Fruit fly (Drosophila melanogaster): ENCODE data around the gene CG4998.

CG4998 gene

DNA sequence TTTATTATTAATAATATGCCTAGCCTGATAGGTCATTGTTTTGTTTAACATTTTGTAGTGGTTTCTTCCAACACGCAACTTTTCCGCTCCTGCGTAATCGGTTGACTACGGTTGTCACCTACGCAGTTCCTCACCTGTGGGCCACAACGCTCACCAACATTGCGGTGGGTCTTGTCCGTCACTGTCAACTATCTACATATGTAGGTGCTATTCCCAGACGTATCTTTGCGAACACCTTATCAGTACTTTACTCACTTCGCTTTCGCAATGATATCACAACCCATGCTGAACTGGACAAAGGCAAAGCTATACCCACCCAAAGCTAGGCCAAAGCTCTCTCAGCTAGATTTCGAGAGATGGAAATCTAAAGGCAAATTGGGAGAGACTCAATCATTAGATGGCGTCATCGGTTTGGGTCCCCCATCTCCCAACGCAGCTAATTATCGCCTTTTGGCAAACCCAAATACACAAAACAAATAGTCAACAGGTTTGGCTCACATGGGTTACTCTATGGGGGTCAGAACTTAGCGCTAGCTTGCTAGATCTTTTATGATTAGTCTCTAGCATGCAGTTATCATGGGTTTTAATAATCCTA lies 17.5 kb downstream of the CG4998 start:
- no peak for TF ChIP-seq sage (GFP tag; optimal IDR thresholded peaks at IDR 0.05)
- TF ChIP-seq tai (GFP tag; optimal IDR thresholded peaks at IDR 0.05): no peak
- peak; percentile 27 for TF ChIP-seq Dif (GFP tag; optimal IDR thresholded peaks at IDR 0.05; ENCODE audit: partially characterized antibody)
- peak; percentile 84 for TF ChIP-seq Vsx2 (GFP tag; optimal IDR thresholded peaks at IDR 0.05; ENCODE audit: partially characterized antibody)
- no peak for TF ChIP-seq dmrt93B (GFP tag; optimal IDR thresholded peaks at IDR 0.05)
- no peak for TF ChIP-seq rgr (GFP tag; optimal IDR thresholded peaks at IDR 0.05)

DNA sequence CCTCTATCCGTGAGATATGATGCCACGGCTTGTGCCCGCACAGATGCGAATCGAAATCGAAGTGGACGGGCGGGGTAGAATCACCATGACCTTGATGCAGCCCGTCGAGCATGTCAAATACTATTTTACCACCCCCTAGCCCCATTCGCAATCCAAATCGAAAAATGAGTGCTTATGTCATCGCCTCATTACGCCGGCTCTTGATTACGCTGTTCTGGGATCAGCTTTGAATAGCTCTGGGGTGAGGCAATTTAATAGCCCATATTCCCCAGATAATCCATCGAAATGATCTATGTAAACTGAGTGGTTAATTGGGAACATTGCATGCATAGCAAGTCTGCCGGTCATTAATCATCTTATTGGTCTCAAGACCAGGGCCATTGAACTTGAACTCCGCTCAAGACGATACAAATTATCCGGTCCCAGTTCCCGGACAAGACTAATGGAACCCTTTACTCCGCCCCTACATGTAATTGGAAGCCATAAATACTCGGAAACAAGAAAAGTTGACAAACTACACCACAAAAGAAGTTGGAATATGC lies 18.5 kb downstream of the CG4998 start:
- TF ChIP-seq CG32264 (GFP tag; optimal IDR thresholded peaks at IDR 0.05): no peak
- no peak for TF ChIP-seq Hnf4 (GFP tag; optimal IDR thresholded peaks at IDR 0.05)
- TF ChIP-seq CG9705 (GFP tag; optimal IDR thresholded peaks at IDR 0.05): no peak
- no peak for TF ChIP-seq OdsH (GFP tag; optimal IDR thresholded peaks at IDR 0.05)

DNA sequence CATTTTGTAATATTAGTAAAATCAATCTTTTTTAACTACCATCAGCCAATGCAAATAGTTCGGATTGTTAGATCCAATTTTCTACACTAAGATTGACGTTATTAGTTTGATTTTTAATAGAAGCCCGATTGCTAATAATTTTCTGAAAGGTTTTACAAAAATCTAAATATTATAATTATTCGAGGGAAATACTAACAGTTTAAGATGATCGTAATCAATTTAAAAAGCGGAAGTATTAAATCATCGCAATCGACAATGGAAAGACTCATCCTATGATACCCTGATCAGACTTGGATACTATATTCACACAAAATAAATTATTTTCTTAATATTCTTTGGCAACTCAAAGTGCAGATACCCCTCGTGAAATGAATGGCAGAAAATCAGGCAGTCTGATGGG lies 19.1 kb downstream of the CG4998 start:
- TF ChIP-seq dl (GFP tag; optimal IDR thresholded peaks at IDR 0.05; ENCODE audit: insufficient read depth in 1 of 2, partially characterized antibody in 2 of 2): no peak
- TF ChIP-seq fru (GFP tag; optimal IDR thresholded peaks at IDR 0.05): no peak
- TF ChIP-seq Sp1 (GFP tag; optimal IDR thresholded peaks at IDR 0.05): no peak
- no peak for TF ChIP-seq Myc (optimal IDR thresholded peaks at IDR 0.05)
- TF ChIP-seq foxo (GFP tag; optimal IDR thresholded peaks at IDR 0.05): no peak
- TF ChIP-seq Jra (GFP tag; optimal IDR thresholded peaks at IDR 0.05): no peak
- TF ChIP-seq Hnf4 (GFP tag; optimal IDR thresholded peaks at IDR 0.05): no peak
- no peak for TF ChIP-seq dsf (GFP tag; optimal IDR thresholded peaks at IDR 0.05; ENCODE audit: borderline replicate concordance)
- TF ChIP-seq OdsH (GFP tag; optimal IDR thresholded peaks at IDR 0.05): no peak
- TF ChIP-seq N (GFP tag; optimal IDR thresholded peaks at IDR 0.05): no peak
- no peak for TF ChIP-seq rgr (GFP tag; optimal IDR thresholded peaks at IDR 0.05)
- no peak for TF ChIP-seq CG32264 (GFP tag; optimal IDR thresholded peaks at IDR 0.05)
- no peak for TF ChIP-seq CrebA (GFP tag; optimal IDR thresholded peaks at IDR 0.05; ENCODE audit: borderline replicate concordance)
- no peak for TF ChIP-seq CG9705 (GFP tag; optimal IDR thresholded peaks at IDR 0.05)
- TF ChIP-seq GATAd (GFP tag; optimal IDR thresholded peaks at IDR 0.05): no peak

DNA sequence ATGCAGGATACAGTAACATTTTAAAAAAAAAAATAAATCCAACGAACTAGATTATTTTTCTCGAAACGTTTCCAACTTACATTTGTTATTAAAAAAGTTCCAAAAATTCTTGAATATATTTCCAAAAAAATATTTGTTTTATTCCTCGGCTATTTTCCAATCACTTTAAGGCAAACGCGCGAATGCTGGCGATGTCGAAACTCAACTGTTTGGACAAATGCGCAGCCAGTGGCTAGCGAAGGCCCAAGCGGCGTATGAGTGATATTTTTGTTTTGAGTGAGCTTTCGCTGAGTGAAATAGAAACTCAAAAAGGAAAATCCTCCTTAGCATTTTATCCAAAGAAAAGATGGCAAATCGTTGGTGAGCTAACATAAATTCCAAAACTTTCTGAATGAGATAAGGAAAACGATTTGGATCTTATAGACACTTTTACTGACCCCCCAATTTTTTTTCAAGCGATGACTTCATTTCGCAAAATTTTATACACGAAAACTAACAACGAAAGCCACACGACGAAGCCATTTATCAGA lies 20.5 kb downstream of the CG4998 start, which contains the start of gene ringer:
TSS of gene ringer (minus strand) at position 210 of the 530 bp plus-strand sequence.
- TF ChIP-seq Rel (GFP tag; optimal IDR thresholded peaks at IDR 0.05) (no peak), Rel (tag; optimal IDR thresholded peaks at IDR 0.05) (no peak), Mio (GFP tag; optimal IDR thresholded peaks at IDR 0.05) (no peak), psq (GFP tag; optimal IDR thresholded peaks at IDR 0.05) (no peak), sage (GFP tag; optimal IDR thresholded peaks at IDR 0.05) (no peak), Dif (GFP tag; optimal IDR thresholded peaks at IDR 0.05; ENCODE audit: partially characterized antibody) (no peak), Jra (GFP tag; optimal IDR thresholded peaks at IDR 0.05) (no peak), ey (GFP tag; optimal IDR thresholded peaks at IDR 0.05) (no peak), HLH106 (tag; optimal IDR thresholded peaks at IDR 0.05) (no peak), sv (GFP tag; optimal IDR thresholded peaks at IDR 0.05) (no peak), Hr78 (GFP tag; optimal IDR thresholded peaks at IDR 0.05) (no peak), dsf (GFP tag; optimal IDR thresholded peaks at IDR 0.05; ENCODE audit: borderline replicate concordance) (no peak), rgr (GFP tag; optimal IDR thresholded peaks at IDR 0.05) (no peak), brk (GFP tag; optimal IDR thresholded peaks at IDR 0.05) (no peak), tai (GFP tag; optimal IDR thresholded peaks at IDR 0.05) (no peak), Sp1 (GFP tag; optimal IDR thresholded peaks at IDR 0.05) (no peak), GATAd (GFP tag; optimal IDR thresholded peaks at IDR 0.05) (no peak), lola (GFP tag; optimal IDR thresholded peaks at IDR 0.05) (no peak), pan (optimal IDR thresholded peaks at IDR 0.05) (no peak), Myc (optimal IDR thresholded peaks at IDR 0.05) (no peak)

DNA sequence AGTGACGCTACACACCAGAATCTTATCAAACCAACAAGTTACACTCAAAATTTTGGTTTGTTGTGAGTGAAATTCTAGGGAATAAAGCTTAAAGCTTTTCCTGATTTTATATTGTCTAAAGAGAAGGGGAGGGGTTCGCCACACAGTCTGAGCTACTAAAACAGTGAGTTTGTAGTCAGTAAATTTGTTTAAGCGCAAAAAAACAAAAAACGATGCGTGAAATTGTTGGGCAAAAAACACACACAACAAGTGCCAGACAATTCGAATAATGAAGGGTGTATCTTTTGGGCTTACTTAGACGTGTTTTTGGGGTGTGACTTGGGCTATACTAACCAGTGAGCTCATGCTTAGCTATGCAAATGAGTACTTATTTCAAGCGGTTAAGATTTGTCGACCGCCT lies 21.0 kb downstream of the CG4998 start:
- TF ChIP-seq GATAd (GFP tag; optimal IDR thresholded peaks at IDR 0.05): no peak
- peak; percentile 16 for TF ChIP-seq rgr (GFP tag; optimal IDR thresholded peaks at IDR 0.05)
- peak; percentile 1 for TF ChIP-seq brk (GFP tag; optimal IDR thresholded peaks at IDR 0.05)
- peak; percentile 1 for TF ChIP-seq Hr83 (GFP tag; optimal IDR thresholded peaks at IDR 0.05; ENCODE audit: poor library complexity, severe bottlenecking)

All from whole organism, wandering third instar larva.